Worm (Caenorhabditis elegans) whole organism, L3 larva: Measurements from ENCODE around the gene miga-1.

Source experiments
- ZK546.5 ChIP-seq: sonication (generic microtip); optimal IDR thresholded peaks from 2 replicates; lab custom pipeline; 2017; ENCODE audit warnings: missing biosample characterization, missing genetic modification characterization
- aly-2 ChIP-seq: fragments of 150-350 bp; optimal IDR thresholded peaks from 2 replicates; lab custom pipeline; 2014; ENCODE audit warnings: missing biosample characterization, missing genetic modification characterization
- ama-1 ChIP-seq: fragments of 150-350 bp; optimal IDR thresholded peaks from 2 replicates; lab custom pipeline; 2018
- ceh-16 ChIP-seq: sonication (generic microtip); optimal IDR thresholded peaks from 2 replicates; lab custom pipeline; 2017; ENCODE audit warnings: missing biosample characterization, missing genetic modification characterization
- ceh-82 ChIP-seq: fragments of 150-350 bp; optimal IDR thresholded peaks from 2 replicates; lab custom pipeline; 2014; ENCODE audit warnings: missing biosample characterization, missing genetic modification characterization
- ceh-9 ChIP-seq: sonication (generic microtip); optimal IDR thresholded peaks from 2 replicates; lab custom pipeline; 2018; ENCODE audit warnings: missing biosample characterization, missing genetic modification characterization
- daf-12 ChIP-seq: fragments of 150-350 bp; optimal IDR thresholded peaks from 2 replicates; lab custom pipeline; 2014; ENCODE audit warnings: missing biosample characterization, missing genetic modification reagents, missing genetic modification characterization
- elt-1 ChIP-seq: fragments of 150-350 bp; optimal IDR thresholded peaks from 2 replicates; lab custom pipeline; 2014; ENCODE audit warnings: missing biosample characterization, missing genetic modification characterization
- elt-2 ChIP-seq: sonication (generic microtip); optimal IDR thresholded peaks from 2 replicates; lab custom pipeline; 2016; ENCODE audit warnings: missing genetic modification reagents, mild to moderate bottlenecking, missing genetic modification characterization, missing compliant biosample characterization
- elt-3 ChIP-seq, 3 experiments: fragments of 150-350 bp in 1 of 3; sonication (generic microtip) in 2 of 3; optimal IDR thresholded peaks; 2 replicates in 2 of 3; 4 replicates in 1 of 3; lab custom pipeline; 2014 to 2017; ENCODE audit warnings: missing biosample characterization in 3 of 3, missing genetic modification characterization in 3 of 3
- fkh-2 ChIP-seq: fragments of 150-350 bp; optimal IDR thresholded peaks from 2 replicates; lab custom pipeline; 2014; ENCODE audit warnings: missing biosample characterization, missing genetic modification reagents, missing genetic modification characterization
- lin-15B ChIP-seq: fragments of 150-350 bp; optimal IDR thresholded peaks from 2 replicates; lab custom pipeline; 2014; ENCODE audit warnings: missing biosample characterization, missing genetic modification characterization
- lin-39 ChIP-seq: fragments of 150-350 bp; optimal IDR thresholded peaks from 2 replicates; lab custom pipeline; 2018; ENCODE audit warnings: missing biosample characterization, missing genetic modification reagents, missing genetic modification characterization
- lsy-12 ChIP-seq: sonication (generic microtip); optimal IDR thresholded peaks from 2 replicates; lab custom pipeline; 2016; ENCODE audit warnings: mild to moderate bottlenecking, missing genetic modification characterization, missing compliant biosample characterization
- mml-1 ChIP-seq: fragments of 150-350 bp; sonication (generic microtip); optimal IDR thresholded peaks from 3 replicates; lab custom pipeline; 2014; ENCODE audit warnings: missing biosample characterization, missing genetic modification characterization
- nfya-1 ChIP-seq: sonication (generic microtip); optimal IDR thresholded peaks from 2 replicates; lab custom pipeline; 2017; ENCODE audit warnings: missing genetic modification characterization, mild to moderate bottlenecking, missing compliant biosample characterization, antibody characterized with exemption, moderate library complexity; ENCODE audit not compliant: insufficient read depth
- nhr-11 ChIP-seq: fragments of 150-350 bp; optimal IDR thresholded peaks from 2 replicates; lab custom pipeline; 2014; ENCODE audit warnings: missing biosample characterization, missing genetic modification characterization
- nhr-12 ChIP-seq: fragments of 150-350 bp; optimal IDR thresholded peaks from 2 replicates; lab custom pipeline; 2014; ENCODE audit warnings: missing biosample characterization, missing genetic modification characterization
- nhr-23 ChIP-seq: fragments of 150-350 bp; optimal IDR thresholded peaks from 2 replicates; lab custom pipeline; 2014; ENCODE audit warnings: missing biosample characterization, missing genetic modification reagents, missing genetic modification characterization
- nhr-237 ChIP-seq: fragments of 150-350 bp; optimal IDR thresholded peaks from 2 replicates; lab custom pipeline; 2014; ENCODE audit warnings: missing biosample characterization, missing genetic modification characterization
- nhr-25 ChIP-seq: sonication (generic microtip); optimal IDR thresholded peaks from 2 replicates; lab custom pipeline; 2017; ENCODE audit warnings: missing biosample characterization, missing genetic modification characterization
- nhr-28 ChIP-seq: fragments of 150-350 bp; optimal IDR thresholded peaks from 2 replicates; lab custom pipeline; 2014; ENCODE audit warnings: missing biosample characterization, missing genetic modification characterization
- nhr-43 ChIP-seq: sonication (generic microtip); optimal IDR thresholded peaks from 2 replicates; lab custom pipeline; 2016; ENCODE audit warnings: mild to moderate bottlenecking, missing genetic modification characterization, missing compliant biosample characterization; ENCODE audit not compliant: poor library complexity, severe bottlenecking
- nhr-67 ChIP-seq: fragments of 150-350 bp; optimal IDR thresholded peaks from 2 replicates; lab custom pipeline; 2014; ENCODE audit warnings: missing biosample characterization, missing genetic modification characterization
- nhr-76 ChIP-seq: fragments of 150-350 bp; sonication (generic microtip); optimal IDR thresholded peaks from 5 replicates; lab custom pipeline; 2014; ENCODE audit warnings: missing biosample characterization, missing genetic modification characterization
- nhr-77 ChIP-seq: fragments of 150-350 bp; optimal IDR thresholded peaks from 2 replicates; lab custom pipeline; 2014; ENCODE audit warnings: missing biosample characterization, missing genetic modification characterization
- sea-2 ChIP-seq: fragments of 150-350 bp; sonication (generic microtip); optimal IDR thresholded peaks from 4 replicates; lab custom pipeline; 2014; ENCODE audit warnings: missing biosample characterization, missing genetic modification reagents, missing genetic modification characterization
- tbx-2 ChIP-seq: sonication (generic microtip); optimal IDR thresholded peaks from 2 replicates; lab custom pipeline; 2016; ENCODE audit warnings: mild to moderate bottlenecking, missing genetic modification characterization, missing compliant biosample characterization
- unc-62 ChIP-seq: fragments of 150-350 bp; sonication (generic microtip); optimal IDR thresholded peaks from 4 replicates; lab custom pipeline; 2014; ENCODE audit warnings: missing biosample characterization, missing genetic modification reagents, missing genetic modification characterization
- zag-1 ChIP-seq: fragments of 150-350 bp; optimal IDR thresholded peaks from 2 replicates; lab custom pipeline; 2014; ENCODE audit warnings: missing biosample characterization, missing genetic modification characterization
- ztf-11 ChIP-seq: fragments of 150-350 bp; optimal IDR thresholded peaks from 2 replicates; lab custom pipeline; 2014; ENCODE audit warnings: missing biosample characterization, missing genetic modification characterization
- ztf-4 ChIP-seq: fragments of 150-350 bp; optimal IDR thresholded peaks from 2 replicates; lab custom pipeline; 2014; ENCODE audit warnings: missing biosample characterization, missing genetic modification characterization

Gene miga-1

ce11 chrV:12358347-12358746 lies 42.3 kb downstream of the miga-1 start, which contains the start of gene F23H12.5:
F23H12.5 (plus strand) TSS chrV:12358647.
- TF ChIP-seq nhr-43 (tag; lab: Kevin White, UChicago) (no peak), nhr-28 (tag; lab: Kevin White, UChicago) (no peak), lin-15B (no peak), ceh-9 (tag; lab: Kevin White, UChicago) (no peak), lsy-12 (tag; lab: Kevin White, UChicago) (no peak), nhr-25 (tag; lab: Kevin White, UChicago) (no peak), elt-2 (tag; lab: Kevin White, UChicago) (no peak), nhr-12 (tag; lab: Kevin White, UChicago) (no peak), nhr-11 (no peak), ceh-82 (tag; lab: Kevin White, UChicago) (no peak), fkh-2 (tag; lab: Kevin White, UChicago) (no peak), ztf-11 (tag; lab: Kevin White, UChicago) (no peak), unc-62 (GFP tag; lab: Kevin White, UChicago) (no peak), sea-2 (GFP tag; lab: Kevin White, UChicago) (no peak), mml-1 (tag; lab: Kevin White, UChicago) (no peak), ZK546.5 (tag; lab: Kevin White, UChicago) (no peak), zag-1 (tag; lab: Kevin White, UChicago) (no peak), elt-3 (tag; optimal IDR thresholded peaks at IDR 0.05; lab: Kevin White, UChicago) (no peak), nhr-77 (tag; lab: Kevin White, UChicago) (no peak), ceh-16 (tag; lab: Kevin White, UChicago) (no peak)

DNA sequence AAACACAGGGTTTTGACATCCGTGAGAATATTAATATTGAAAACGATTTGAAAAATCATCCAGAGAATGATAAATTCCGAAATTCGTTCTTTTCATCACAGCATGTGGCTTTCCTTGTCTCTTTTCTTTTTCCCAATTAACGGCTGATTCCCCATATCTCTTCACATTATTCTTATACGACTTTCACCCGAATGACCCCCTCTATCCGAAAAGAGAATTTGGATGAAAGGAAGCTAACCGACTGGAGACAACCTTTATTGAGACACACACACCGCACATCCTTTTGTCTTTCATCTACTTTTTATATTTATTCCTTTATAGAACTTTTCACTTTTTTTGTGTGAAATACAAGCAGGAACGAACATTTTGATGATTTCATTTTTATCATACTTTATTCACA lies 43.0 kb downstream of the miga-1 start:
- TF ChIP-seq elt-2 (tag; lab: Kevin White, UChicago) (no peak), nhr-237 (no peak), nhr-67 (tag; lab: Kevin White, UChicago) (no peak), nhr-11 (no peak)

- TF ChIP-seq ztf-11 (tag; lab: Kevin White, UChicago) (no peak), nfya-1 (tag; lab: Kevin White, UChicago) (no peak), lsy-12 (tag; lab: Kevin White, UChicago) (peak; percentile 34), tbx-2 (peak; percentile 11), nhr-28 (tag; lab: Kevin White, UChicago) (peak; percentile 1), nhr-43 (tag; lab: Kevin White, UChicago) (peak; percentile 91), aly-2 (tag; lab: Kevin White, UChicago) (peak; percentile 62), elt-1 (peak; percentile 44), daf-12 (tag; lab: Kevin White, UChicago) (no peak), elt-3 (tag; optimal IDR thresholded peaks at IDR 0.05; lab: Kevin White, UChicago) (peak in 1 of 3 experiments; percentile 35), sea-2 (GFP tag; lab: Kevin White, UChicago) (no peak), ama-1 (lab: Kevin White, UChicago) (peak; percentile 76), nhr-23 (peak; percentile 45), nhr-76 (no peak), nhr-25 (tag; lab: Kevin White, UChicago) (peak; percentile 43)
Observed at ce11 chrV:12354193-12354830, 46.3 kb downstream of the miga-1 start.

DNA sequence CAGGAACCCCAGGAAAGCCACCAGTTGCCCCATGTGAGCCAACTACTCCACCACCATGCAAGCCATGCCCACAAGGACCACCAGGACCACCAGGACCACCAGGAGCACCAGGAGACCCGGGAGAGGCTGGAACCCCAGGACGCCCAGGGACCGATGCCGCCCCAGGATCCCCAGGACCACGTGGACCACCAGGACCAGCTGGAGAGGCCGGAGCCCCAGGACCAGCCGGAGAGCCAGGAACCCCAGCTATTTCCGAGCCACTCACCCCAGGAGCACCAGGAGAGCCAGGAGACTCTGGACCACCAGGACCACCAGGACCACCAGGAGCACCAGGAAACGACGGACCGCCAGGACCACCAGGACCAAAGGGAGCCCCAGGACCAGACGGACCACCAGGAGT lies 47.2 kb downstream of the miga-1 start:
- TF ChIP-seq lin-39 (tag; lab: Kevin White, UChicago), result no peak
- TF ChIP-seq nhr-43 (tag; lab: Kevin White, UChicago), result peak; percentile 25
- TF ChIP-seq, all 47 proteins: peak for 1

DNA sequence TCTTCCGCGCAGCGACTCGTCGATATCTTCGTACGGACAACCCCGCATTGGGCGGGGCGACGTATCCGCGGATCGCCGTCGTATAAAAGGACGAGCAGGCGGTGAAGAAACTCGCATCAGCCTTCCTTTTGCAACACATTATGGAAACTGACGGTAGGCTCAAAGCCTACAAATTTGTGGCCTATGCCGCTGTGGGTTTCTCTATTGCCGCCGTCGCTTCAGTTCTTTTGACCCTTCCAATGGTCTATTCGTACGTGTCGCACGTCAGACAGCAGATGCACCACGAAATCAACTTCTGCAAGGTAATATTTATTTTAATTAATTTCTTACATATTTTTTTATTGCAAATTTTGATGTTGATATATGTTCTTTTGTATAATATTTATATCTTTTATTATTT lies 47.8 kb downstream of the miga-1 start:
- TF ChIP-seq ama-1 (lab: Kevin White, UChicago), result peak; percentile 51
- TF ChIP-seq ztf-4, result no peak
